Worm (Caenorhabditis elegans): ENCODE results near the gene srv-10.

ce11 chrV:13453334-13453733 lies 29.6 kb downstream of the srv-10 start, which contains the start of gene lurp-2:
- TF ChIP-seq nhr-12 (tag; optimal IDR thresholded peaks at IDR 0.05) (no peak), unc-120 (tag; optimal IDR thresholded peaks at IDR 0.05; ENCODE audit: poor library complexity, severe bottlenecking) (no peak), sptf-1 (tag; optimal IDR thresholded peaks at IDR 0.05) (no peak), nhr-237 (tag; optimal IDR thresholded peaks at IDR 0.05) (no peak), lin-13 (tag; optimal IDR thresholded peaks at IDR 0.05) (no peak), bed-3 (GFP tag; optimal IDR thresholded peaks at IDR 0.05) (no peak), elt-1 (tag; optimal IDR thresholded peaks at IDR 0.05; ENCODE audit: borderline replicate concordance, insufficient read depth) (no peak)

All from whole organism, mixed stage, embryonic.